Worm (Caenorhabditis elegans) whole organism, L3 larva: ENCODE results near the gene fbxa-28.

Experiments
- aly-2 ChIP-seq: fragments of 150-350 bp; optimal IDR thresholded peaks from 2 replicates; lab custom pipeline; 2014; ENCODE audit warnings: missing biosample characterization, missing genetic modification characterization
- elt-1 ChIP-seq: fragments of 150-350 bp; optimal IDR thresholded peaks from 2 replicates; lab custom pipeline; 2014; ENCODE audit warnings: missing biosample characterization, missing genetic modification characterization

ce11 chrIII:1314283-1314682, 16.6 kb downstream of the fbxa-28 start:
- TF ChIP-seq elt-1 (no peak), aly-2 (tag; lab: Kevin White, UChicago) (no peak)
